Worm (Caenorhabditis elegans) whole organism, L2 larva: ENCODE measurements around the gene tbc-6.

Experiments
- C34F6.9 ChIP-seq: fragments of 150-350 bp; optimal IDR thresholded peaks from 2 replicates; lab custom pipeline; 2014; ENCODE audit warnings: missing biosample characterization, missing genetic modification characterization
- R02D3.7 ChIP-seq: fragments of 150-350 bp; optimal IDR thresholded peaks from 2 replicates; lab custom pipeline; 2014; ENCODE audit warnings: missing biosample characterization, missing genetic modification characterization
- Y55F3AM.14 ChIP-seq: fragments of 200-800 bp; sonication (Bioruptor generic); optimal IDR thresholded peaks from 2 replicates; lab custom pipeline; 2018; ENCODE audit warnings: mild to moderate bottlenecking, missing genetic modification characterization, missing compliant biosample characterization
- ZK546.5 ChIP-seq: sonication (generic microtip); optimal IDR thresholded peaks from 2 replicates; lab custom pipeline; 2017; ENCODE audit warnings: missing biosample characterization, missing genetic modification characterization
- ama-1 ChIP-seq: fragments of 150-350 bp; optimal IDR thresholded peaks from 2 replicates; lab custom pipeline; 2018; ENCODE audit warnings: inconsistent platforms
- blmp-1 ChIP-seq: sonication (generic microtip); optimal IDR thresholded peaks from 2 replicates; lab custom pipeline; 2017; ENCODE audit warnings: missing genetic modification characterization, mild to moderate bottlenecking, missing compliant biosample characterization, antibody characterized with exemption, moderate library complexity; ENCODE audit not compliant: insufficient read depth
- ceh-16 ChIP-seq: fragments of 150-350 bp; optimal IDR thresholded peaks from 2 replicates; lab custom pipeline; 2014; ENCODE audit warnings: missing biosample characterization, missing genetic modification characterization
- ceh-82 ChIP-seq: fragments of 150-350 bp; optimal IDR thresholded peaks from 2 replicates; lab custom pipeline; 2014; ENCODE audit warnings: missing biosample characterization, missing genetic modification characterization
- crh-2 ChIP-seq: sonication (generic microtip); optimal IDR thresholded peaks from 2 replicates; lab custom pipeline; 2017; ENCODE audit warnings: missing biosample characterization, missing genetic modification characterization
- egl-27 ChIP-seq: sonication (generic microtip); optimal IDR thresholded peaks from 3 replicates; lab custom pipeline; 2017; ENCODE audit warnings: missing biosample characterization, missing genetic modification reagents, missing genetic modification characterization
- elt-3 ChIP-seq: sonication (generic microtip); optimal IDR thresholded peaks from 2 replicates; lab custom pipeline; 2017; ENCODE audit warnings: missing biosample characterization, missing genetic modification characterization
- fos-1 ChIP-seq: fragments of 150-350 bp; optimal IDR thresholded peaks from 2 replicates; lab custom pipeline; 2014; ENCODE audit warnings: missing biosample characterization, missing genetic modification characterization
- gmeb-1 ChIP-seq: fragments of 150-350 bp; optimal IDR thresholded peaks from 2 replicates; lab custom pipeline; 2014; ENCODE audit warnings: missing biosample characterization, missing genetic modification characterization
- lin-11 ChIP-seq: fragments of 150-350 bp; sonication (generic microtip); optimal IDR thresholded peaks from 2 replicates; lab custom pipeline; 2014; ENCODE audit warnings: missing biosample characterization, missing genetic modification characterization, inconsistent platforms, mixed read lengths
- lsy-2 ChIP-seq, 2 experiments: fragments of 150-350 bp in 1 of 2; sonication (generic microtip) in 1 of 2; optimal IDR thresholded peaks; 2 replicates each; lab custom pipeline; 2014 to 2017; ENCODE audit warnings: missing biosample characterization in 2 of 2, missing genetic modification characterization in 2 of 2
- mab-5 ChIP-seq: fragments of 150-350 bp; optimal IDR thresholded peaks from 2 replicates; lab custom pipeline; 2014; ENCODE audit warnings: missing biosample characterization, missing genetic modification characterization
- mbf-1 ChIP-seq: sonication (generic microtip); optimal IDR thresholded peaks from 2 replicates; lab custom pipeline; 2017; ENCODE audit warnings: missing biosample characterization, missing genetic modification characterization
- mdl-1 ChIP-seq, 2 experiments: fragments of 150-350 bp in 1 of 2; sonication (generic microtip) in 1 of 2; optimal IDR thresholded peaks; 2 replicates each; lab custom pipeline; 2017; ENCODE audit warnings: missing biosample characterization in 2 of 2, missing genetic modification characterization in 2 of 2
- nhr-10 ChIP-seq: sonication (generic microtip); optimal IDR thresholded peaks from 2 replicates; lab custom pipeline; 2017; ENCODE audit warnings: missing biosample characterization, missing genetic modification characterization
- nhr-12 ChIP-seq: fragments of 150-350 bp; optimal IDR thresholded peaks from 2 replicates; lab custom pipeline; 2014; ENCODE audit warnings: missing biosample characterization, missing genetic modification characterization
- nhr-129 ChIP-seq: fragments of 150-350 bp; optimal IDR thresholded peaks from 2 replicates; lab custom pipeline; 2014; ENCODE audit warnings: missing biosample characterization, missing genetic modification characterization
- nhr-21 ChIP-seq: fragments of 150-350 bp; optimal IDR thresholded peaks from 2 replicates; lab custom pipeline; 2014; ENCODE audit warnings: missing biosample characterization, missing genetic modification characterization
- nhr-23 ChIP-seq: fragments of 150-350 bp; optimal IDR thresholded peaks from 2 replicates; lab custom pipeline; 2014; ENCODE audit warnings: missing biosample characterization, missing genetic modification reagents, missing genetic modification characterization
- nhr-25 ChIP-seq: fragments of 150-350 bp; sonication (generic microtip); optimal IDR thresholded peaks from 3 replicates; lab custom pipeline; 2014; ENCODE audit warnings: missing biosample characterization, missing genetic modification characterization
- nhr-6 ChIP-seq: fragments of 150-350 bp; optimal IDR thresholded peaks from 2 replicates; lab custom pipeline; 2014; ENCODE audit warnings: missing biosample characterization, missing genetic modification characterization
- nhr-77 ChIP-seq: fragments of 150-350 bp; optimal IDR thresholded peaks from 2 replicates; lab custom pipeline; 2014; ENCODE audit warnings: missing biosample characterization, missing genetic modification characterization
- peb-1 ChIP-seq: fragments of 150-350 bp; optimal IDR thresholded peaks from 2 replicates; lab custom pipeline; 2014; ENCODE audit warnings: missing biosample characterization, missing genetic modification characterization
- sem-4 ChIP-seq: fragments of 150-350 bp; optimal IDR thresholded peaks from 2 replicates; lab custom pipeline; 2014; ENCODE audit warnings: missing biosample characterization, missing genetic modification reagents, missing genetic modification characterization
- skn-1 ChIP-seq: sonication (generic microtip); optimal IDR thresholded peaks from 2 replicates; lab custom pipeline; 2017; ENCODE audit warnings: missing biosample characterization, missing genetic modification characterization
- sma-3 ChIP-seq: sonication (generic microtip); optimal IDR thresholded peaks from 2 replicates; lab custom pipeline; 2016; ENCODE audit warnings: missing genetic modification reagents, missing genetic modification characterization, missing compliant biosample characterization
- sma-9 ChIP-seq, 2 experiments: fragments of 150-350 bp in 1 of 2; sonication (generic microtip) in 1 of 2; optimal IDR thresholded peaks; 2 replicates each; lab custom pipeline; 2014 to 2016; ENCODE audit warnings: missing genetic modification characterization in 2 of 2, mild to moderate bottlenecking in 1 of 2, missing biosample characterization in 1 of 2, missing compliant biosample characterization in 1 of 2, missing genetic modification reagents in 1 of 2, moderate library complexity in 1 of 2
- unc-39 ChIP-seq: fragments of 150-350 bp; optimal IDR thresholded peaks from 2 replicates; lab custom pipeline; 2014; ENCODE audit warnings: missing biosample characterization, missing genetic modification characterization
- unc-55 ChIP-seq: fragments of 150-350 bp; sonication (generic microtip); optimal IDR thresholded peaks from 3 replicates; lab custom pipeline; 2014; ENCODE audit warnings: missing biosample characterization, missing genetic modification reagents, missing genetic modification characterization
- zag-1 ChIP-seq: fragments of 150-350 bp; optimal IDR thresholded peaks from 2 replicates; lab custom pipeline; 2014; ENCODE audit warnings: missing biosample characterization, missing genetic modification characterization
- ztf-1 ChIP-seq: fragments of 200-800 bp; sonication (Bioruptor generic); conservative IDR thresholded peaks from 2 replicates; pipeline ENCODE4 v1.3.6; 2022; ENCODE audit warnings: missing genetic modification characterization, missing compliant biosample characterization
- ztf-4 ChIP-seq: fragments of 150-350 bp; optimal IDR thresholded peaks from 2 replicates; lab custom pipeline; 2014; ENCODE audit warnings: missing biosample characterization, missing genetic modification characterization

Gene tbc-6

ce11 chrII:6845006-6845459 is 2.9 kb upstream of the tbc-6 start:
- TF ChIP-seq sma-3 (GFP tag; lab: Kevin White, UChicago) (no peak), C34F6.9 (tag; lab: Kevin White, UChicago) (peak; percentile 6), nhr-10 (tag; lab: Kevin White, UChicago) (no peak), mbf-1 (tag; lab: Kevin White, UChicago) (no peak), unc-55 (no peak), peb-1 (tag; lab: Kevin White, UChicago) (no peak), mab-5 (tag; lab: Kevin White, UChicago) (no peak), lsy-2 (tag; optimal IDR thresholded peaks at IDR 0.05; lab: Kevin White, UChicago) (peak in 1 of 2 experiments; percentile 18), skn-1 (tag; lab: Kevin White, UChicago) (no peak), nhr-6 (tag; lab: Kevin White, UChicago) (no peak), ztf-4 (tag; lab: Kevin White, UChicago) (no peak), nhr-77 (tag; lab: Kevin White, UChicago) (no peak), mdl-1 (tag; optimal IDR thresholded peaks at IDR 0.05; lab: Kevin White, UChicago) (no peak), lin-11 (tag; lab: Kevin White, UChicago) (no peak), fos-1 (tag; lab: Kevin White, UChicago) (peak; percentile 29), Y55F3AM.14 (GFP tag; lab: Kevin White, UChicago) (no peak), gmeb-1 (tag; lab: Kevin White, UChicago) (peak; percentile 18), blmp-1 (tag; lab: Kevin White, UChicago) (peak; percentile 42), egl-27 (tag; lab: Kevin White, UChicago) (peak; percentile 74), sem-4 (tag; lab: Kevin White, UChicago) (no peak), ztf-1 (GFP tag; lab: Robert Waterston, UW) (no peak), ZK546.5 (tag; lab: Kevin White, UChicago) (no peak), nhr-129 (no peak), nhr-25 (tag; lab: Kevin White, UChicago) (peak; percentile 3), zag-1 (tag; lab: Kevin White, UChicago) (no peak)

ce11 chrII:6846723-6847122 is 1.2 kb upstream of the tbc-6 start:
- TF ChIP-seq skn-1 (tag; lab: Kevin White, UChicago) (no peak), R02D3.7 (no peak), lsy-2 (tag; optimal IDR thresholded peaks at IDR 0.05; lab: Kevin White, UChicago) (no peak), ceh-82 (tag; lab: Kevin White, UChicago) (no peak), mab-5 (tag; lab: Kevin White, UChicago) (no peak), nhr-12 (tag; lab: Kevin White, UChicago) (no peak), ceh-16 (tag; lab: Kevin White, UChicago) (no peak), sma-9 (GFP tag; optimal IDR thresholded peaks at IDR 0.05; lab: Kevin White, UChicago) (no peak), sma-9 (tag; optimal IDR thresholded peaks at IDR 0.05; lab: Kevin White, UChicago) (no peak), nhr-23 (no peak), nhr-6 (tag; lab: Kevin White, UChicago) (no peak), nhr-10 (tag; lab: Kevin White, UChicago) (no peak), unc-39 (tag; lab: Kevin White, UChicago) (no peak), ztf-1 (GFP tag; lab: Robert Waterston, UW) (no peak)

- TF ChIP-seq nhr-25 (tag; lab: Kevin White, UChicago) (peak; percentile 90), egl-27 (tag; lab: Kevin White, UChicago) (peak; percentile 97), nhr-6 (tag; lab: Kevin White, UChicago) (peak; percentile 56), ama-1 (lab: Kevin White, UChicago) (peak; percentile 65), sma-3 (GFP tag; lab: Kevin White, UChicago) (peak; percentile 82), elt-3 (tag; lab: Kevin White, UChicago) (no peak), sma-9 (GFP tag; optimal IDR thresholded peaks at IDR 0.05; lab: Kevin White, UChicago) (peak; percentile 97), sma-9 (tag; optimal IDR thresholded peaks at IDR 0.05; lab: Kevin White, UChicago) (no peak), lsy-2 (tag; optimal IDR thresholded peaks at IDR 0.05; lab: Kevin White, UChicago) (peak in 1 of 2 experiments; percentile 63), Y55F3AM.14 (GFP tag; lab: Kevin White, UChicago) (peak; percentile 89), C34F6.9 (tag; lab: Kevin White, UChicago) (peak; percentile 29), crh-2 (tag; lab: Kevin White, UChicago) (peak; percentile 61), peb-1 (tag; lab: Kevin White, UChicago) (no peak), fos-1 (tag; lab: Kevin White, UChicago) (peak; percentile 43), blmp-1 (tag; lab: Kevin White, UChicago) (peak; percentile 90), nhr-77 (tag; lab: Kevin White, UChicago) (no peak), mdl-1 (tag; optimal IDR thresholded peaks at IDR 0.05; lab: Kevin White, UChicago) (peak; percentile 59 to 81), nhr-21 (tag; lab: Kevin White, UChicago) (peak; percentile 91), sem-4 (tag; lab: Kevin White, UChicago) (no peak), skn-1 (tag; lab: Kevin White, UChicago) (no peak), gmeb-1 (tag; lab: Kevin White, UChicago) (peak; percentile 30), nhr-129 (peak; percentile 87), ztf-4 (tag; lab: Kevin White, UChicago) (peak; percentile 16)
These were observed 1.4 kb downstream of the tbc-6 start for ce11 chrII:6849308-6849707.
